Fruit fly (Drosophila melanogaster): ENCODE data around the gene Arr2.
A peak's percentile ranks its signal among the peaks of the same experiment; 100 is the strongest.

The Arr2 gene

DNA sequence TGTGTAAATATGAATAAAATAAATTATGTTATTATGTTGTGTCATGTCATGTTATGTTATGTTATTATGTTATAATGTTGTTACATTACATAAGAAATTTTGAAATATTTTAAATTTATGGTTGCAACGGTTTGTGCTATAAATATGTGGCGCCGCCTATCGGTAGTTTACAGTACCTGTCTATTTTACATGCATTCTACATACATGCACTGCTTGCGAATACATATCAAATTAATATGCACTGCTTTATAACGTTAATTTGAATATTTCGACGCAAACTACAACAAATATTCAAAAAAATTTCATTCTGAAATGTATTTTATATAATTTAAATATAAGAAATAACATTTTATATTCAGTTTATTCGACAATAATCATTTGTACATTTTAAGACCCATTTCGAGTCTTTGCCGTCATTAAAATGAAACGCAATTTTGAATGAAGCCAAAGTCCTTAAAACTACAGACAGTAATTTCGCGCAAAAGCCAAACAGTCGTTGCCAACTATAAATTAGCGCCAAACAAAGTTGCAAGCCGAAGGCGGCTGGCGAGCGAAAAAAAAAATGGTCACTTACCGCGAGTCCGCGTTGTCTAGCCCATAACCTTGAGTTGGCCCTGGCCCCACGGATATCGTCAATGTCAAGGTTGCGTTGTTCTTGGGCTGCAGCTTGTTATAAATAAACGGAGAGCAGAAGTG, 3.3 kb upstream of the Arr2 start (continued):
- TF ChIP-seq CG10267 (tag; optimal IDR thresholded peaks at IDR 0.05) = no peak
- no peak for TF ChIP-seq CG3838 (GFP tag; optimal IDR thresholded peaks at IDR 0.05)
- TF ChIP-seq knrl (GFP tag; IDR thresholded peaks at IDR 0.05; ENCODE audit: partially characterized antibody) = peak; percentile 64; the same call in 1 of the 3 replicates
- no peak for TF ChIP-seq CG8924 (tag; optimal IDR thresholded peaks at IDR 0.05)
- TF ChIP-seq CG2199 (GFP tag; IDR thresholded peaks at IDR 0.05) = 0 out of 3 replicates have a peak, but pooled peaks have one; percentile 26
- TF ChIP-seq CG32767 (GFP tag; IDR thresholded peaks at IDR 0.05) = no peak
- TF ChIP-seq bbx (GFP tag; IDR thresholded peaks at IDR 0.05; ENCODE audit: partially characterized antibody) = peak; percentile 30; the same call in 1 of the 2 replicates
- peak; percentile 32 for TF ChIP-seq zen (tag; optimal IDR thresholded peaks at IDR 0.05)
- peak; percentile 14 for TF ChIP-seq nmo (GFP tag; optimal IDR thresholded peaks at IDR 0.05)
- TF ChIP-seq Side (GFP tag; optimal IDR thresholded peaks at IDR 0.05) = no peak
- peak; percentile 41 for TF ChIP-seq CG9437 (GFP tag; optimal IDR thresholded peaks at IDR 0.05)
- no peak for TF ChIP-seq Drgx (GFP tag; IDR thresholded peaks at IDR 0.05)
- TF ChIP-seq usp (GFP tag; optimal IDR thresholded peaks at IDR 0.05) = no peak
- no peak for TF ChIP-seq Hr51 (GFP tag; optimal IDR thresholded peaks at IDR 0.05)
- peak; percentile 77; the same call in 1 of the 4 replicates for TF ChIP-seq chinmo (GFP tag; IDR thresholded peaks at IDR 0.05; ENCODE audit: partially characterized antibody)
- TF ChIP-seq CG18011 (GFP tag; optimal IDR thresholded peaks at IDR 0.05) = no peak
- peak; percentile 37; the same call in 1 of the 2 replicates for TF ChIP-seq E2f2 (GFP tag; IDR thresholded peaks at IDR 0.05)
- TF ChIP-seq Six4 (GFP tag; optimal IDR thresholded peaks at IDR 0.05) = no peak
- no peak for TF ChIP-seq CG30431 (GFP tag; optimal IDR thresholded peaks at IDR 0.05)
- TF ChIP-seq CG31365 (tag; optimal IDR thresholded peaks at IDR 0.05) = peak; percentile 97
- TF ChIP-seq CG4424 (GFP tag; optimal IDR thresholded peaks at IDR 0.05) = peak; percentile 4
- no peak for TF ChIP-seq HLH4C (GFP tag; IDR thresholded peaks at IDR 0.05; ENCODE audit: partially characterized antibody)
- TF ChIP-seq PHDP (tag; optimal IDR thresholded peaks at IDR 0.05) = no peak
- no peak for TF ChIP-seq CG17385 (GFP tag; optimal IDR thresholded peaks at IDR 0.05)
- TF ChIP-seq CG32532 (GFP tag; IDR thresholded peaks at IDR 0.05) = peak; percentile 51; the same call in 1 of the 2 replicates
- no peak for TF ChIP-seq CG6689 (GFP tag; IDR thresholded peaks at IDR 0.05)
- no peak for TF ChIP-seq pzg (GFP tag; optimal IDR thresholded peaks at IDR 0.05)
- peak; percentile 18 for TF ChIP-seq Med (GFP tag)
- TF ChIP-seq Lhr (GFP tag; optimal IDR thresholded peaks at IDR 0.05) = peak; percentile 42
- peak; percentile 23 for TF ChIP-seq sens (GFP tag)
- peak; percentile 65 for TF ChIP-seq amos (GFP tag; IDR thresholded peaks at IDR 0.05; ENCODE audit: partially characterized antibody)
- no peak for TF ChIP-seq oc (tag; optimal IDR thresholded peaks at IDR 0.05)
- TF ChIP-seq Bgb (GFP tag; IDR thresholded peaks at IDR 0.05; ENCODE audit: partially characterized antibody) = peak; percentile 64; the same call in 1 of the 2 replicates
- 0 out of 2 replicates have a peak, but pooled peaks have one; percentile 7 for TF ChIP-seq ranshi (GFP tag; IDR thresholded peaks at IDR 0.05)
- no peak for TF ChIP-seq dmrt99B (tag; optimal IDR thresholded peaks at IDR 0.05)
- no peak for TF ChIP-seq Atf3 (GFP tag; optimal IDR thresholded peaks at IDR 0.05)
- no peak for TF ChIP-seq CG8281 (tag; optimal IDR thresholded peaks at IDR 0.05)
- TF ChIP-seq CG4328 (GFP tag; optimal IDR thresholded peaks at IDR 0.05) = no peak
- TF ChIP-seq pho (GFP tag; optimal IDR thresholded peaks at IDR 0.05) = no peak
- no peak for TF ChIP-seq ssp (GFP tag; IDR thresholded peaks at IDR 0.05)
- no peak for TF ChIP-seq CG10979 (tag; optimal IDR thresholded peaks at IDR 0.05)
- TF ChIP-seq Jarid2 (GFP tag; optimal IDR thresholded peaks at IDR 0.05) = peak; percentile 3
- TF ChIP-seq Dfd (GFP tag; optimal IDR thresholded peaks at IDR 0.05) = peak in 1 of 2 experiments; percentile 46
- TF ChIP-seq dmrt11E (tag; optimal IDR thresholded peaks at IDR 0.05) = peak; percentile 4
- no peak for TF ChIP-seq exex (tag; optimal IDR thresholded peaks at IDR 0.05)
- no peak for TF ChIP-seq CG2202 (tag; optimal IDR thresholded peaks at IDR 0.05)
- peak; percentile 60; the same call in 1 of the 3 replicates for TF ChIP-seq Opbp (GFP tag; IDR thresholded peaks at IDR 0.05; ENCODE audit: partially characterized antibody)
- peak; percentile 1 for TF ChIP-seq HmgZ (tag; optimal IDR thresholded peaks at IDR 0.05)

All from whole organism, embryonic.